Fruit fly (Drosophila melanogaster): ENCODE data around the gene Amt.
A peak's percentile ranks its signal among the peaks of the same experiment; 100 is the strongest.

DNA sequence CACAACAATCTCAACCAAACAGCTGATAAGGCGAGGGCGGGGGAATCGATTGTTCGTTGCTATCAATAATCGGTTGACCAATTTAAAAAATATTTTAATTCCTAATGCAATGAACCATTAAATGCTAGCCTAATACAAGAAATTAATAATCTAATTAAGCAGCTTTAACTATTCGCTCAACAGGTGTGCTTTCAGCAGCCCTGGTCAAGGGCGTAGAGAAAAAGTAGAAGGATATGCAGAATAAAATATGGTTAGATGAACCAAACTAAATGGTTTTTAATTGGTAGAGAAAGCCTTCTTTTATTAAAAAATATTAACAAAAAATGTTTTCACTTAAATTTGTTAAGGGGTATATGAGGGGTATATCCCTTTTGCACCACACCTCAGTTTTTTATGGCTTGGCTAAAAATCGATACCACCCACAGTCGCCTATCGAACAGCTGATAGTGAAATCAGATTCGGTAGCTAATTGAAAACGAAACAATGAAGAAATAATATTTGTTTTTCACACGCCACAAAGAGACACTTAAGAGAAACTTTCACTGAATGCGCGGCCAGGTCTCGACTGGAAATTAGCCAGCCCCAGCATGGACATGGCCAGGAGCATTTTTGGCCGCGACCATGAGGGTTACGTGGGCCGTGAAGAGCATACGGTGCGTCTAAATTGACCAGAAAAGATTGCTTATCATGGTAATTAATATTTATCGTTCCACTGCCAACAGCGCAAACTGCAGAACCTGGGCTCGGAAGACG is 29.9 kb downstream of the Amt start, which contains the start of the genes SIDL and CG12241:
- TF ChIP-seq Ets97D (GFP tag; optimal IDR thresholded peaks at IDR 0.05) (peak; percentile 79), CkIIα-i1 (GFP tag; IDR thresholded peaks at IDR 0.05) (no peak), CG34422 (GFP tag; IDR thresholded peaks at IDR 0.05) (peak; percentile 96), lab (GFP tag; optimal IDR thresholded peaks at IDR 0.05) (no peak), CG1603 (tag; optimal IDR thresholded peaks at IDR 0.05) (no peak), pros (GFP tag; optimal IDR thresholded peaks at IDR 0.05) (no peak), trem (tag; optimal IDR thresholded peaks at IDR 0.05) (peak; percentile 73), Meics (GFP tag; optimal IDR thresholded peaks at IDR 0.05) (peak; percentile 90), pho (GFP tag; optimal IDR thresholded peaks at IDR 0.05) (peak; percentile 79), CG7928 (GFP tag; optimal IDR thresholded peaks at IDR 0.05) (peak; percentile 85), Scr (GFP tag; IDR thresholded peaks at IDR 0.05; ENCODE audit: partially characterized antibody) (peak; percentile 42)

Measured in whole organism, embryonic.